Fruit fly (Drosophila melanogaster) whole organism, pupa: ENCODE measurements around the gene CG31445.

Experiments
- CG10348 ChIP-seq: fragments of 200-800 bp; sonication (Bioruptor generic); IDR thresholded peaks from 2 replicates; pipeline ENCODE4 v1.3.6; 2022; ENCODE audit warnings: missing biosample characterization, missing genetic modification characterization
- CG12605 ChIP-seq: fragments of 200-800 bp; sonication (Bioruptor generic); IDR thresholded peaks from 2 replicates; pipeline ENCODE4 v1.3.6; 2022; ENCODE audit warnings: missing biosample characterization, missing genetic modification characterization
- CG13204 ChIP-seq: fragments of 200-800 bp; sonication (Bioruptor generic); optimal IDR thresholded peaks from 2 replicates; lab custom pipeline; 2018; ENCODE audit warnings: missing biosample characterization, mild to moderate bottlenecking, missing genetic modification characterization, moderate library complexity
- CG14655 ChIP-seq: fragments of 200-800 bp; sonication (Bioruptor generic); optimal IDR thresholded peaks from 3 replicates; lab custom pipeline; 2017; ENCODE audit warnings: mild to moderate bottlenecking, missing biosample characterization, missing genetic modification reagents, missing genetic modification characterization
- CG15710 ChIP-seq: fragments of 200-800 bp; sonication (Bioruptor generic); optimal IDR thresholded peaks from 2 replicates; lab custom pipeline; 2018; ENCODE audit warnings: missing biosample characterization, mild to moderate bottlenecking, missing genetic modification characterization, moderate library complexity
- CG17806 ChIP-seq: fragments of 200-800 bp; sonication (Bioruptor generic); optimal IDR thresholded peaks from 2 replicates; lab custom pipeline; 2018; ENCODE audit warnings: missing biosample characterization, mild to moderate bottlenecking, missing genetic modification characterization, moderate library complexity
- CG32121 ChIP-seq: fragments of 200-800 bp; sonication (Bioruptor generic); IDR thresholded peaks from 2 replicates; pipeline ENCODE4 v1.3.6; 2022; ENCODE audit warnings: missing biosample characterization, missing genetic modification characterization
- CG34367 ChIP-seq: fragments of 200-800 bp; sonication (Bioruptor generic); optimal IDR thresholded peaks from 2 replicates; lab custom pipeline; 2018; ENCODE audit warnings: missing biosample characterization, mild to moderate bottlenecking, missing genetic modification characterization
- CG4496 ChIP-seq: fragments of 200-800 bp; sonication (Bioruptor generic); IDR thresholded peaks from 3 replicates; pipeline ENCODE4 v1.3.6; 2022; ENCODE audit warnings: missing biosample characterization, missing genetic modification characterization
- CG8159 ChIP-seq: fragments of 200-800 bp; sonication (Bioruptor generic); optimal IDR thresholded peaks from 3 replicates; lab custom pipeline; 2018; ENCODE audit warnings: missing biosample characterization, mild to moderate bottlenecking, missing genetic modification characterization, moderate library complexity
- CG8301 ChIP-seq: fragments of 200-800 bp; sonication (Bioruptor generic); optimal IDR thresholded peaks from 2 replicates; lab custom pipeline; 2018; ENCODE audit warnings: missing biosample characterization, mild to moderate bottlenecking, missing genetic modification characterization
- CG9948 ChIP-seq: fragments of 200-800 bp; sonication (Bioruptor generic); optimal IDR thresholded peaks from 2 replicates; lab custom pipeline; 2018; ENCODE audit warnings: missing biosample characterization, mild to moderate bottlenecking, missing genetic modification characterization, moderate library complexity
- D1 ChIP-seq: fragments of 200-800 bp; sonication (Bioruptor generic); optimal IDR thresholded peaks from 2 replicates; lab custom pipeline; 2018; ENCODE audit warnings: missing biosample characterization, mild to moderate bottlenecking, missing genetic modification characterization, moderate library complexity
- EcR ChIP-seq: fragments of 200-800 bp; sonication (Bioruptor generic); optimal IDR thresholded peaks from 3 replicates; lab custom pipeline; 2019; ENCODE audit warnings: missing biosample characterization, missing genetic modification characterization, mild to moderate bottlenecking, moderate library complexity, missing genetic modification reagents
- Ets98B ChIP-seq: fragments of 200-800 bp; sonication (Bioruptor generic); IDR thresholded peaks from 2 replicates; pipeline ENCODE4 v1.3.6; 2022; ENCODE audit warnings: missing biosample characterization, missing genetic modification characterization
- Pif1A ChIP-seq: fragments of 200-800 bp; sonication (Bioruptor generic); optimal IDR thresholded peaks from 3 replicates; lab custom pipeline; 2016; ENCODE audit warnings: missing biosample characterization, missing genetic modification characterization
- Pif1B ChIP-seq: fragments of 200-800 bp; sonication (Bioruptor generic); optimal IDR thresholded peaks from 3 replicates; lab custom pipeline; 2016; ENCODE audit warnings: missing biosample characterization, missing genetic modification characterization
- Snoo ChIP-seq: fragments of 200-800 bp; sonication (Bioruptor generic); optimal IDR thresholded peaks from 3 replicates; lab custom pipeline; 2017; ENCODE audit warnings: missing biosample characterization, mild to moderate bottlenecking, missing genetic modification characterization, inconsistent platforms
- fd96Ca ChIP-seq: fragments of 200-800 bp; sonication (Bioruptor generic); IDR thresholded peaks from 3 replicates; pipeline ENCODE4 v1.3.6; 2022; ENCODE audit warnings: missing biosample characterization, missing genetic modification characterization
- gl ChIP-seq: fragments of 200-800 bp; sonication (Bioruptor generic); optimal IDR thresholded peaks from 2 replicates; lab custom pipeline; 2018; ENCODE audit warnings: missing biosample characterization, mild to moderate bottlenecking, missing genetic modification characterization
- rn ChIP-seq: fragments of 200-800 bp; sonication (Bioruptor generic); IDR thresholded peaks from 2 replicates; pipeline ENCODE4 v1.3.6; 2022; ENCODE audit warnings: missing biosample characterization, missing genetic modification characterization

The CG31445 gene

dm6 chr3R:29253874-29254273 is 9.2 kb upstream of the CG31445 start:
- TF ChIP-seq Pif1A (GFP tag; lab: Kevin White, UChicago), result no peak
- TF ChIP-seq EcR (GFP tag; lab: Kevin White, UChicago), result peak; percentile 47
- TF ChIP-seq, all 21 proteins: peak for 1

- TF ChIP-seq gl (tag; lab: Kevin White, UChicago) (no peak), CG12605 (GFP tag; lab: Robert Waterston, UW) (no peak), CG8301 (tag; lab: Kevin White, UChicago) (no peak), CG34367 (no peak), CG8159 (peak; percentile 4), CG14655 (peak; percentile 7)
Measured at dm6 chr3R:29251418-29251817, 6.8 kb upstream of the CG31445 start.

dm6 chr3R:29250272-29251018 is 5.8 kb upstream of the CG31445 start, which contains the start of gene SP1029:
Gene SP1029 (minus strand): TSS chr3R:29250451.
- peak; percentile 38; the same call in 2 of the 3 replicates for TF ChIP-seq fd96Ca
- no peak for TF ChIP-seq Snoo (tag; lab: Kevin White, UChicago)
- peak; percentile 63 for TF ChIP-seq CG4496 (GFP tag; lab: Robert Waterston, UW)
- TF ChIP-seq EcR (GFP tag; lab: Kevin White, UChicago), result peak; percentile 68
- peak; percentile 64; the same call in 1 of the 2 replicates for TF ChIP-seq CG12605 (GFP tag; lab: Robert Waterston, UW)
- TF ChIP-seq CG17806 (tag; lab: Kevin White, UChicago), result no peak
- TF ChIP-seq CG15710 (tag; lab: Kevin White, UChicago), result no peak
- peak; percentile 4 for TF ChIP-seq CG8301 (tag; lab: Kevin White, UChicago)
- TF ChIP-seq Ets98B (GFP tag; lab: Robert Waterston, UW), result peak; percentile 38; the same call in 1 of the 2 replicates
- peak; percentile 32 for TF ChIP-seq CG14655
- no peak for TF ChIP-seq CG10348 (GFP tag; lab: Robert Waterston, UW)

dm6 chr3R:29238623-29239022 is 6.0 kb downstream of the CG31445 start, which contains the start of gene CG11951:
Gene CG11951 (minus strand): TSS chr3R:29238723.
- TF ChIP-seq CG34367, result no peak
- no peak for TF ChIP-seq Snoo (tag; lab: Kevin White, UChicago)
- no peak for TF ChIP-seq rn (GFP tag; lab: Robert Waterston, UW)
- no peak for TF ChIP-seq Ets98B (GFP tag; lab: Robert Waterston, UW)
- no peak for TF ChIP-seq EcR (GFP tag; lab: Kevin White, UChicago)
- no peak for TF ChIP-seq fd96Ca
- TF ChIP-seq CG32121 (GFP tag; lab: Robert Waterston, UW), result no peak
- TF ChIP-seq CG14655, result no peak
- no peak for TF ChIP-seq CG9948 (tag; lab: Kevin White, UChicago)
- TF ChIP-seq D1 (tag; lab: Kevin White, UChicago), result no peak
- no peak for TF ChIP-seq CG17806 (tag; lab: Kevin White, UChicago)
- no peak for TF ChIP-seq CG15710 (tag; lab: Kevin White, UChicago)
- no peak for TF ChIP-seq gl (tag; lab: Kevin White, UChicago)
- TF ChIP-seq CG13204 (GFP tag; lab: Kevin White, UChicago), result no peak
- TF ChIP-seq, all 21 proteins: peak for 0

- TF ChIP-seq Ets98B (GFP tag; lab: Robert Waterston, UW) (no peak), CG14655 (no peak), CG8159 (no peak), EcR (GFP tag; lab: Kevin White, UChicago) (no peak), CG13204 (GFP tag; lab: Kevin White, UChicago) (no peak), Pif1B (GFP tag; lab: Kevin White, UChicago) (no peak), fd96Ca (no peak), D1 (tag; lab: Kevin White, UChicago) (no peak)
Measured at dm6 chr3R:29230552-29231102, 14.0 kb downstream of the CG31445 start.

dm6 chr3R:29229958-29230357 is 14.7 kb downstream of the CG31445 start:
- TF ChIP-seq CG14655 (no peak), D1 (tag; lab: Kevin White, UChicago) (no peak), gl (tag; lab: Kevin White, UChicago) (no peak)

- TF ChIP-seq CG4496 (GFP tag; lab: Robert Waterston, UW), result no peak
- peak; percentile 44 for TF ChIP-seq EcR (GFP tag; lab: Kevin White, UChicago)
- TF ChIP-seq, all 21 proteins: peak for 1
Measured at dm6 chr3R:29228745-29229448, 15.7 kb downstream of the CG31445 start, which contains the start of gene Usp1. Gene Usp1 (plus strand): TSS chr3R:29229161.
